Worm (Caenorhabditis elegans): ENCODE results near the gene pes-4.

pes-4 gene

DNA sequence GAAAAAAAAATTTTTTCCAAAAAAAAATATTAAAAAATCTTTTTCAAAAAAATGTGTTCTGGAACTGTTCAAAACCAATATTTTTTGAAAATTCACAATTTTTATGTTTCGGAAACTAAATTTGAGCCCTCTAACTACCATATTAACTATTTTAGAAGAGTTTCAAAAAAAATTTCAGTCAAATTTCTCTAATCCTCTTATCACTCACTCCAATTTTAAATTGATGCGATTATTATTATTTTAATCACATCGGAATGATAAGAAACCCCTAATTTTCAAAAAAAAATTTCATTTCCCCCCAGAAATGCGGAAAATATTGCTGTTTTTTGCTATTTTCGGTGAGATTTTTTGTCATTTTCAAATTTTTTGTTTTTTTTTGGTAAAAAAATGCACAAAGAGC is 48.3 kb downstream of the pes-4 start, which contains the start of gene nspg-8:
TSS of gene nspg-8 (plus strand) at position 301 of the 400 bp plus-strand sequence.
- TF ChIP-seq ceh-19 (GFP tag; optimal IDR thresholded peaks at IDR 0.05): no peak

DNA sequence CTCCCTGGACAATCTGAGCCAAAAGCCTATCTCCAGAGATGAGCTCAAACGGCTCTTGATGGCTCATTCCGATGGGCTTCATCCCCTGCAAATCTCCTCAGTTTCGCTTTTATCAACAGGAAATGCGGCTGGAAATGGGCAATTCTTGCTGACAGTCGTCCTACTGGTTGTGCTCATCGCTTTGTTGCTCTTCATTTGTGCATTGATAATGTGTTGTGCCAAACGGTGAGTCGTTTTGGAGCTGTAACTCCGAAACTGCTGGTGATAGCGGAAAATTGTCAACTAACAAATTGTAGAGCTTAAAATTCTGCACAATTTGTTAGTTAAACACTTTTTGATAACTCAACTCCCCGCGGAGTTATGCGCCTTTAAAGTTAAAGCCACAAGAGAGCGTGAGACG is 51.1 kb downstream of the pes-4 start:
- no peak for TF ChIP-seq unc-3 (GFP tag; conservative IDR thresholded peaks at IDR 0.05)
- no peak for TF ChIP-seq unc-3 (tag; optimal IDR thresholded peaks at IDR 0.05)
- no peak for TF ChIP-seq ttx-3 (tag; optimal IDR thresholded peaks at IDR 0.05)
- no peak for TF ChIP-seq odd-2 (tag; optimal IDR thresholded peaks at IDR 0.05)
- no peak for TF ChIP-seq fkh-10 (GFP tag; optimal IDR thresholded peaks at IDR 0.05)
- no peak for TF ChIP-seq syd-9 (tag; optimal IDR thresholded peaks at IDR 0.05)
- no peak for TF ChIP-seq F13H6.1 (tag; optimal IDR thresholded peaks at IDR 0.05)
- TF ChIP-seq lim-6 (tag; optimal IDR thresholded peaks at IDR 0.05): no peak
- TF ChIP-seq hlh-6 (tag; optimal IDR thresholded peaks at IDR 0.05): no peak
- TF ChIP-seq ama-1 (optimal IDR thresholded peaks at IDR 0.05): no peak
- no peak for TF ChIP-seq lin-11 (tag; optimal IDR thresholded peaks at IDR 0.05)
- TF ChIP-seq C08G9.2 (tag; optimal IDR thresholded peaks at IDR 0.05): no peak
- TF ChIP-seq ref-2 (tag; optimal IDR thresholded peaks at IDR 0.05): no peak
- no peak for TF ChIP-seq ahr-1 (tag; optimal IDR thresholded peaks at IDR 0.05)
- TF ChIP-seq pat-9 (tag; optimal IDR thresholded peaks at IDR 0.05): no peak
- TF ChIP-seq nhr-232 (tag; optimal IDR thresholded peaks at IDR 0.05): no peak
- TF ChIP-seq hlh-15 (tag; optimal IDR thresholded peaks at IDR 0.05): no peak

DNA sequence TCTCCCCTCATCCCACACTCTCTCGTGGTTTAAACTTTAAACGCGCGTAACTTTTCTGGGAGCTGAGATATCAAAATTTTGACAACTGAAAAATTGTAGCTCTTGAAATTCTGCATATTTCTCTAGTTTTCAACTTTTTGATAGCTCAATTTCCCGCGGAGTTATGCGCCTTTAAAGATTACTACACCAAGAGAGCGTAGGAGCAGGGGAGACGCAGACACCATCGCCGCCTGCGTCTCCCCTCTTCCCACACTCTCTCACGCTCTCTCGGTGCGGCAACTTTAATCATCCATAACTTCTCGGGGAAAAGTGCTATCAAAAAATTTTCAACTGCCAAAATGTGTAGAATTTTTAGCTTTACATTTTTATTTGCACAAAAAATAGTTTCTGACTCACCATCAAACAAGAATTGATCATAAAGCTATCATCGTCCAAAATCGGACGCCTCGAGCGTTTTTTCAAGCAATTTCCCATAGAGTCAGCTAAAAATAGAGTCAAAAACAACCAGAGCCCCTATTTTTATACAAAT is 53.9 kb downstream of the pes-4 start, which contains the start of gene eak-3:
TSS of gene eak-3 (minus strand) at position 479 of the 529 bp plus-strand sequence.
- TF ChIP-seq hlh-30 (tag; optimal IDR thresholded peaks at IDR 0.05; ENCODE audit: insufficient read depth) (no peak), ceh-19 (GFP tag; optimal IDR thresholded peaks at IDR 0.05) (no peak), pha-4 (tag; optimal IDR thresholded peaks at IDR 0.05) (no peak), ref-2 (tag; optimal IDR thresholded peaks at IDR 0.05) (no peak), elt-2 (tag; optimal IDR thresholded peaks at IDR 0.05) (no peak), ama-1 (optimal IDR thresholded peaks at IDR 0.05) (no peak), eyg-1 (tag; optimal IDR thresholded peaks at IDR 0.05) (no peak), fkh-6 (tag; optimal IDR thresholded peaks at IDR 0.05) (no peak), ceh-24 (tag; optimal IDR thresholded peaks at IDR 0.05) (no peak), ceh-31 (tag; optimal IDR thresholded peaks at IDR 0.05) (no peak), pag-3 (tag; optimal IDR thresholded peaks at IDR 0.05; ENCODE audit: borderline replicate concordance) (no peak), ttx-3 (tag; optimal IDR thresholded peaks at IDR 0.05) (no peak), lin-11 (tag; optimal IDR thresholded peaks at IDR 0.05) (no peak), che-1 (tag; optimal IDR thresholded peaks at IDR 0.05) (no peak), zip-5 (tag; optimal IDR thresholded peaks at IDR 0.05) (no peak), hlh-6 (tag; optimal IDR thresholded peaks at IDR 0.05) (no peak), unc-86 (tag; optimal IDR thresholded peaks at IDR 0.05) (no peak)

DNA sequence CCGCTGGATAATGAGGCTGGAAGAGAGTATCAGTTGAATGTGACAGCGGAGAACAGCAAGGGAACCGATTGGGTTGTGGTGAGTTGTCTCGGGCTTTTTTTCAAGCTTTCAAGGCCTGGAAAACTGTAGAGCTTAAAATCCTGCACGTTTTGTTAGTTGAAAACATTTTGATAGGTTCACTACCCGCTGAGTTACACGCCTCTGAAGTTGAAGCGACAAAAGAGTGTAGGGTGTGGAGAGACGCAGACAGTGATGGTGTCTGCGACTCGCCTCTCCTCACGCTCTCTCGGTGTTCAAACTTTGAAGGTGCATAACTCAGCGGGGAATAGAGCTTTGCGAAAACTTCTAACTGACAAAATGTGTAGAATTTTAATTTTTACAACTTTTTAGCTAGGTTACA is 56.7 kb downstream of the pes-4 start:
- TF ChIP-seq lin-11 (tag; optimal IDR thresholded peaks at IDR 0.05): no peak
- TF ChIP-seq F13H6.1 (tag; optimal IDR thresholded peaks at IDR 0.05): no peak
- no peak for TF ChIP-seq zip-5 (tag; optimal IDR thresholded peaks at IDR 0.05)
- no peak for TF ChIP-seq ceh-30 (tag; optimal IDR thresholded peaks at IDR 0.05)

DNA sequence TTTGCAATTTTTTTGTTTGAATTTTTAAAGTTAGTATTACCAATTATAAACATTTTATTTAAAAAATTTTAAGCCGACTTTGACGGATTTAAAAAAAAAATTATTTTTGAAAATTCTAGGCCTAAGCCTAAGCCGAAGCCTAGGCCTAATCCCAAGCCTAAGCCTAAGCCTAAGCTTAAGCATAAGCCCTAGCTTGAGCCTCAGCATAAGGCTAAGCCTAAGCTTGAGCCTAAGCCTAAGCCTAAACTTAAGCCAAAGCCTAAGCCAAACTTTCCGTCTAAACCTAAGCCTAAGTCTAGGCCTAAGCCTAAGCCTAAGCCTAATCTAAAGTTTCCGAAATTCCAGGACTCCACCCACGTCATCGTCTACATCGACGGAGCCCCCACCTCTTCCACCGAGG is 60.5 kb downstream of the pes-4 start:
- TF ChIP-seq dve-1 (tag; optimal IDR thresholded peaks at IDR 0.05): peak; percentile 66
- no peak for TF ChIP-seq ceh-24 (tag; optimal IDR thresholded peaks at IDR 0.05)
- TF ChIP-seq sdc-2 (tag; optimal IDR thresholded peaks at IDR 0.05): no peak
- no peak for TF ChIP-seq F13H6.1 (tag; optimal IDR thresholded peaks at IDR 0.05)

DNA sequence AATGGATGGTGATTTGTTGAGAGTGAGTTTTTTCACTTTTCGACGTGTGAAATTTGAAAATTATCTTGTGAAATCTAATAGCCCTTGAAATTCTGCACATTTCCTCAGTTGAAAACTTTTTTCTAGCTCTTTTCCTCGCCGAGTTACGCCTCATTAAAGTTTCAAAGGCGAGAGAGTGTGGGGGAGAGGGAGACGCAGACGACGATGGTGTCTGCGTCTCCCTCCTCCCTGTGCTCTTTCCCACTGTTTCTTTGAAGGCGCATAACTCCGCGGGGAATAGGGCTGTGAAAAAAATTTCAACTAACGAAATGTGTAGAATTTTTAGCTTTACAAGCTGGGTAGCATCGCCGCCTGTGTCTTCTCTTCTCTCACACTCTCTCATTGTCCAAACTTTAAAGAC is 63.7 kb downstream of the pes-4 start:
- TF ChIP-seq eyg-1 (tag; optimal IDR thresholded peaks at IDR 0.05): no peak
- TF ChIP-seq che-1 (tag; optimal IDR thresholded peaks at IDR 0.05): no peak
- no peak for TF ChIP-seq C38D4.7 (GFP tag; optimal IDR thresholded peaks at IDR 0.05)
- no peak for TF ChIP-seq tbx-2 (tag; optimal IDR thresholded peaks at IDR 0.05)

Measured in whole organism, late embryonic.